Fruit fly (Drosophila melanogaster) whole organism, wandering third instar larva: ENCODE measurements around the gene CG7824.

ENCODE experiments used
- Dfd ChIP-seq: fragments of >200 bp; optimal IDR thresholded peaks from 2 replicates; lab custom pipeline; 2017; ENCODE audit warnings: missing biosample characterization, missing genetic modification characterization
- Hnf4 ChIP-seq: fragments of 200-800 bp; sonication (Bioruptor generic); optimal IDR thresholded peaks from 2 replicates; lab custom pipeline; 2016; ENCODE audit warnings: missing biosample characterization, mild to moderate bottlenecking, missing genetic modification characterization
- Mio ChIP-seq: sonication (Bioruptor generic); optimal IDR thresholded peaks from 2 replicates; lab custom pipeline; 2016; ENCODE audit warnings: missing biosample characterization, missing genetic modification characterization
- Vsx2 ChIP-seq: fragments of 200-300, 225-300 bp; sonication (Bioruptor generic); optimal IDR thresholded peaks from 2 replicates; lab custom pipeline; 2018; ENCODE audit warnings: missing biosample characterization, missing genetic modification characterization; ENCODE audit not compliant: partially characterized antibody
- brk ChIP-seq: fragments of 200-800 bp; sonication (Bioruptor generic); optimal IDR thresholded peaks from 2 replicates; lab custom pipeline; 2016; ENCODE audit warnings: missing biosample characterization, mild to moderate bottlenecking, missing genetic modification characterization
- dl ChIP-seq, 2 experiments: fragments of 175-275, 200-275 bp in 1 of 2; fragments of 200-275 bp in 1 of 2; sonication (Bioruptor generic); optimal IDR thresholded peaks; lab custom pipeline; 2018; ENCODE audit warnings: mild to moderate bottlenecking in 2 of 2, missing biosample characterization in 2 of 2, missing genetic modification characterization in 2 of 2, moderate library complexity in 2 of 2; ENCODE audit not compliant: partially characterized antibody in 2 of 2, insufficient read depth in 1 of 2
- dmrt93B ChIP-seq: fragments of 200-800 bp; sonication (Bioruptor generic); optimal IDR thresholded peaks from 2 replicates; lab custom pipeline; 2018; ENCODE audit warnings: missing biosample characterization, mild to moderate bottlenecking, missing genetic modification characterization
- foxo ChIP-seq, 2 experiments: fragments of 200-800 bp; sonication (Bioruptor generic); optimal IDR thresholded peaks; 2 replicates in 1 of 2; 3 replicates in 1 of 2; lab custom pipeline; 2016 to 2017; ENCODE audit warnings: missing biosample characterization in 2 of 2, missing genetic modification characterization in 2 of 2
- h ChIP-seq: fragments of 200-800 bp; sonication (Bioruptor generic); optimal IDR thresholded peaks from 3 replicates; lab custom pipeline; 2016; ENCODE audit warnings: missing biosample characterization, mild to moderate bottlenecking, missing genetic modification characterization
- sv ChIP-seq: fragments of 200-800 bp; sonication (Bioruptor generic); optimal IDR thresholded peaks from 3 replicates; lab custom pipeline; 2016; ENCODE audit warnings: missing biosample characterization, missing genetic modification characterization
- tai ChIP-seq: sonication (Bioruptor generic); optimal IDR thresholded peaks from 2 replicates; lab custom pipeline; 2016; ENCODE audit warnings: missing biosample characterization, missing genetic modification characterization

DNA sequence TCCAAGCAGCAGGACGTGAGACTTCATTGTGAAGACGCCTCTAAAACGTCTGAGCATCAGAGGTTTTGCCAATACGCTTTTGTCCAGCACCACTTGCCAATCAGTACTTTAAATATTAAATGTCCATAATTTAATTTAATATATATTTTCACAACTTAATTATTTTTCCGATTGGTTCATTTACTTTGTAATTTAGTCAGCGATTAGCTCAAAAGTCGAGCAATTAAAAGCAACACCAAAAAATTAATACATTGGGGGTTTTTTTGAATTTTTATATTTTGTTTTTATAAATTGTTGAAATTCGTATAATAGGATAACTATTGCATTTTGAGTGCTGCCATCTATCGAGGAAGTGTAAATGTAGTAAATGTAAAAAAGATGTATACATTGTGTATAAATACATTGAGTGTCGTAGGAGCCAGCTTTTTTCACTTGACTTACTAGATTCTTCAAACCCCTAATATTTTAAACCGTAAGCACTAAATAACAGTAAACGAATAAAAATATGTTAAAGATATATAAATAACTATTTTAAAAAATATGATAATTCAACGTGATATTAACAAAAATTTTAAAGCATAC, 45.1 kb upstream of the CG7824 start, which contains the start of gene CG15517:
- TF ChIP-seq Mio (GFP tag; lab: Kevin White, UChicago) (no peak), tai (GFP tag; lab: Kevin White, UChicago) (no peak), Vsx2 (peak; percentile 12), dl (GFP tag; optimal IDR thresholded peaks at IDR 0.05; lab: Kevin White, UChicago; ENCODE audit: insufficient read depth in 1 of 2, partially characterized antibody in 2 of 2) (peak in 1 of 2 experiments; percentile 7), foxo (GFP tag; optimal IDR thresholded peaks at IDR 0.05; lab: Kevin White, UChicago) (no peak), sv (GFP tag; lab: Kevin White, UChicago) (no peak), dmrt93B (GFP tag; lab: Kevin White, UChicago) (no peak), Dfd (no peak), h (GFP tag; lab: Kevin White, UChicago) (no peak), brk (no peak), Hnf4 (no peak)
